Fruit fly (Drosophila melanogaster) S2 (cell line): ENCODE results near the gene mTerf3.

Experiments used
- CG8478 ChIP-seq: fragments of >200 bp; optimal IDR thresholded peaks from 2 replicates; lab custom pipeline; 2018
- CTCF ChIP-seq, 2 experiments: fragments of >200 bp; optimal IDR thresholded peaks; 2 replicates each; lab custom pipeline; 2018

dm6 chr3L:20473021-20473799 is 47.4 kb downstream of the mTerf3 start, which contains the start of the genes CG32428 and CG5969:
- TF ChIP-seq CG8478 (lab: Kevin White, UChicago) (no peak), CTCF (optimal IDR thresholded peaks at IDR 0.05; lab: Kevin White, UChicago) (no peak)
